Fruit fly (Drosophila melanogaster) whole organism, pupa: ENCODE measurements around the gene repo.

Experiments
- CG10348 ChIP-seq: fragments of 200-800 bp; sonication (Bioruptor generic); IDR thresholded peaks from 2 replicates; pipeline ENCODE4 v1.3.6; 2022; ENCODE audit warnings: missing biosample characterization, missing genetic modification characterization
- CG12605 ChIP-seq: fragments of 200-800 bp; sonication (Bioruptor generic); IDR thresholded peaks from 2 replicates; pipeline ENCODE4 v1.3.6; 2022; ENCODE audit warnings: missing biosample characterization, missing genetic modification characterization
- CG13204 ChIP-seq: fragments of 200-800 bp; sonication (Bioruptor generic); optimal IDR thresholded peaks from 2 replicates; lab custom pipeline; 2018; ENCODE audit warnings: missing biosample characterization, mild to moderate bottlenecking, missing genetic modification characterization, moderate library complexity
- CG14655 ChIP-seq: fragments of 200-800 bp; sonication (Bioruptor generic); optimal IDR thresholded peaks from 3 replicates; lab custom pipeline; 2017; ENCODE audit warnings: mild to moderate bottlenecking, missing biosample characterization, missing genetic modification reagents, missing genetic modification characterization
- CG15710 ChIP-seq: fragments of 200-800 bp; sonication (Bioruptor generic); optimal IDR thresholded peaks from 2 replicates; lab custom pipeline; 2018; ENCODE audit warnings: missing biosample characterization, mild to moderate bottlenecking, missing genetic modification characterization, moderate library complexity
- CG17806 ChIP-seq: fragments of 200-800 bp; sonication (Bioruptor generic); optimal IDR thresholded peaks from 2 replicates; lab custom pipeline; 2018; ENCODE audit warnings: missing biosample characterization, mild to moderate bottlenecking, missing genetic modification characterization, moderate library complexity
- CG32121 ChIP-seq: fragments of 200-800 bp; sonication (Bioruptor generic); IDR thresholded peaks from 2 replicates; pipeline ENCODE4 v1.3.6; 2022; ENCODE audit warnings: missing biosample characterization, missing genetic modification characterization
- CG34367 ChIP-seq: fragments of 200-800 bp; sonication (Bioruptor generic); optimal IDR thresholded peaks from 2 replicates; lab custom pipeline; 2018; ENCODE audit warnings: missing biosample characterization, mild to moderate bottlenecking, missing genetic modification characterization
- CG4496 ChIP-seq: fragments of 200-800 bp; sonication (Bioruptor generic); IDR thresholded peaks from 3 replicates; pipeline ENCODE4 v1.3.6; 2022; ENCODE audit warnings: missing biosample characterization, missing genetic modification characterization
- CG8159 ChIP-seq: fragments of 200-800 bp; sonication (Bioruptor generic); optimal IDR thresholded peaks from 3 replicates; lab custom pipeline; 2018; ENCODE audit warnings: missing biosample characterization, mild to moderate bottlenecking, missing genetic modification characterization, moderate library complexity
- CG8301 ChIP-seq: fragments of 200-800 bp; sonication (Bioruptor generic); optimal IDR thresholded peaks from 2 replicates; lab custom pipeline; 2018; ENCODE audit warnings: missing biosample characterization, mild to moderate bottlenecking, missing genetic modification characterization
- CG9948 ChIP-seq: fragments of 200-800 bp; sonication (Bioruptor generic); optimal IDR thresholded peaks from 2 replicates; lab custom pipeline; 2018; ENCODE audit warnings: missing biosample characterization, mild to moderate bottlenecking, missing genetic modification characterization, moderate library complexity
- D1 ChIP-seq: fragments of 200-800 bp; sonication (Bioruptor generic); optimal IDR thresholded peaks from 2 replicates; lab custom pipeline; 2018; ENCODE audit warnings: missing biosample characterization, mild to moderate bottlenecking, missing genetic modification characterization, moderate library complexity
- EcR ChIP-seq: fragments of 200-800 bp; sonication (Bioruptor generic); optimal IDR thresholded peaks from 3 replicates; lab custom pipeline; 2019; ENCODE audit warnings: missing biosample characterization, missing genetic modification characterization, mild to moderate bottlenecking, moderate library complexity, missing genetic modification reagents
- Ets98B ChIP-seq: fragments of 200-800 bp; sonication (Bioruptor generic); IDR thresholded peaks from 2 replicates; pipeline ENCODE4 v1.3.6; 2022; ENCODE audit warnings: missing biosample characterization, missing genetic modification characterization
- Pif1A ChIP-seq: fragments of 200-800 bp; sonication (Bioruptor generic); optimal IDR thresholded peaks from 3 replicates; lab custom pipeline; 2016; ENCODE audit warnings: missing biosample characterization, missing genetic modification characterization
- Pif1B ChIP-seq: fragments of 200-800 bp; sonication (Bioruptor generic); optimal IDR thresholded peaks from 3 replicates; lab custom pipeline; 2016; ENCODE audit warnings: missing biosample characterization, missing genetic modification characterization
- Snoo ChIP-seq: fragments of 200-800 bp; sonication (Bioruptor generic); optimal IDR thresholded peaks from 3 replicates; lab custom pipeline; 2017; ENCODE audit warnings: missing biosample characterization, mild to moderate bottlenecking, missing genetic modification characterization, inconsistent platforms
- fd96Ca ChIP-seq: fragments of 200-800 bp; sonication (Bioruptor generic); IDR thresholded peaks from 3 replicates; pipeline ENCODE4 v1.3.6; 2022; ENCODE audit warnings: missing biosample characterization, missing genetic modification characterization
- gl ChIP-seq: fragments of 200-800 bp; sonication (Bioruptor generic); optimal IDR thresholded peaks from 2 replicates; lab custom pipeline; 2018; ENCODE audit warnings: missing biosample characterization, mild to moderate bottlenecking, missing genetic modification characterization
- rn ChIP-seq: fragments of 200-800 bp; sonication (Bioruptor generic); IDR thresholded peaks from 2 replicates; pipeline ENCODE4 v1.3.6; 2022; ENCODE audit warnings: missing biosample characterization, missing genetic modification characterization

Gene repo

dm6 chr3R:18245044-18245596 lies 9.1 kb downstream of the repo start:
- 0 out of 3 replicates have a peak, but pooled peaks have one; percentile 9 for TF ChIP-seq CG4496 (GFP tag; lab: Robert Waterston, UW)
- TF ChIP-seq CG13204 (GFP tag; lab: Kevin White, UChicago) = no peak
- TF ChIP-seq CG15710 (tag; lab: Kevin White, UChicago) = no peak
- TF ChIP-seq CG8159 (tag; lab: Kevin White, UChicago) = no peak

dm6 chr3R:18246041-18246440 lies 10.0 kb downstream of the repo start:
- TF ChIP-seq CG9948 (tag; lab: Kevin White, UChicago) (no peak), CG14655 (GFP tag; lab: Kevin White, UChicago) (no peak), CG15710 (tag; lab: Kevin White, UChicago) (no peak), Pif1A (GFP tag; lab: Kevin White, UChicago) (no peak), gl (tag; lab: Kevin White, UChicago) (no peak), fd96Ca (GFP tag; lab: Robert Waterston, UW) (no peak), CG12605 (GFP tag; lab: Robert Waterston, UW) (no peak), CG4496 (GFP tag; lab: Robert Waterston, UW) (no peak), Ets98B (GFP tag; lab: Robert Waterston, UW) (no peak), CG32121 (GFP tag; lab: Robert Waterston, UW) (no peak), CG8159 (tag; lab: Kevin White, UChicago) (no peak), CG13204 (GFP tag; lab: Kevin White, UChicago) (no peak), CG8301 (no peak), D1 (tag; lab: Kevin White, UChicago) (no peak), EcR (GFP tag; lab: Kevin White, UChicago) (no peak)
- TF ChIP-seq, all 21 proteins: peak for 0

- TF ChIP-seq CG4496 (GFP tag; lab: Robert Waterston, UW) (no peak), CG8159 (tag; lab: Kevin White, UChicago) (no peak), Ets98B (GFP tag; lab: Robert Waterston, UW) (peak; percentile 4; the same call in 1 of the 2 replicates)
- TF ChIP-seq, all 21 proteins: peak for 1
Measured at dm6 chr3R:18249268-18249667, 13.3 kb downstream of the repo start.

dm6 chr3R:18250815-18251214 lies 14.8 kb downstream of the repo start, which contains the start of gene CG18598:
CG18598 (plus strand) TSS chr3R:18251115.
- no peak for TF ChIP-seq CG13204 (GFP tag; lab: Kevin White, UChicago)
- TF ChIP-seq Ets98B (GFP tag; lab: Robert Waterston, UW) = no peak
- TF ChIP-seq CG17806 = no peak
- TF ChIP-seq CG12605 (GFP tag; lab: Robert Waterston, UW) = no peak
- TF ChIP-seq Pif1A (GFP tag; lab: Kevin White, UChicago) = no peak

- TF ChIP-seq CG13204 (GFP tag; lab: Kevin White, UChicago) (no peak), CG8301 (no peak), CG8159 (tag; lab: Kevin White, UChicago) (no peak), CG14655 (GFP tag; lab: Kevin White, UChicago) (no peak), fd96Ca (GFP tag; lab: Robert Waterston, UW) (no peak), gl (tag; lab: Kevin White, UChicago) (no peak), CG9948 (tag; lab: Kevin White, UChicago) (no peak), Ets98B (GFP tag; lab: Robert Waterston, UW) (no peak), Pif1A (GFP tag; lab: Kevin White, UChicago) (no peak), rn (GFP tag; lab: Robert Waterston, UW) (no peak), CG10348 (GFP tag; lab: Robert Waterston, UW) (no peak), CG12605 (GFP tag; lab: Robert Waterston, UW) (no peak), CG34367 (tag; lab: Kevin White, UChicago) (no peak), EcR (GFP tag; lab: Kevin White, UChicago) (no peak), CG15710 (tag; lab: Kevin White, UChicago) (no peak), Pif1B (GFP tag; lab: Kevin White, UChicago) (no peak), CG4496 (GFP tag; lab: Robert Waterston, UW) (no peak), D1 (tag; lab: Kevin White, UChicago) (no peak)
Measured at dm6 chr3R:18251876-18252275, 15.9 kb downstream of the repo start.

- TF ChIP-seq Pif1A (GFP tag; lab: Kevin White, UChicago) = no peak
- TF ChIP-seq CG13204 (GFP tag; lab: Kevin White, UChicago) = no peak
- no peak for TF ChIP-seq CG32121 (GFP tag; lab: Robert Waterston, UW)
- no peak for TF ChIP-seq CG17806
- no peak for TF ChIP-seq CG8301
- no peak for TF ChIP-seq Ets98B (GFP tag; lab: Robert Waterston, UW)
- TF ChIP-seq rn (GFP tag; lab: Robert Waterston, UW) = no peak
- TF ChIP-seq CG12605 (GFP tag; lab: Robert Waterston, UW) = no peak
- TF ChIP-seq D1 (tag; lab: Kevin White, UChicago) = no peak
- TF ChIP-seq gl (tag; lab: Kevin White, UChicago) = no peak
- TF ChIP-seq fd96Ca (GFP tag; lab: Robert Waterston, UW) = no peak
Measured at dm6 chr3R:18252578-18252977, 16.6 kb downstream of the repo start, which contains the start of gene CG12320. CG12320 (minus strand) TSS chr3R:18252734.

dm6 chr3R:18255281-18255680 lies 19.3 kb downstream of the repo start, which contains the start of the genes Ada2a, Polr2D, Tgs1 and moi:
Ada2a (minus strand) TSS chr3R:18255487.
Polr2D (minus strand) TSS chr3R:18255487.
Tgs1 (plus strand) TSS chr3R:18255530.
moi (plus strand) TSS chr3R:18255530.
- no peak for TF ChIP-seq CG12605 (GFP tag; lab: Robert Waterston, UW)
- TF ChIP-seq fd96Ca (GFP tag; lab: Robert Waterston, UW) = no peak
- no peak for TF ChIP-seq Ets98B (GFP tag; lab: Robert Waterston, UW)
- no peak for TF ChIP-seq Snoo
- TF ChIP-seq CG34367 (tag; lab: Kevin White, UChicago) = no peak
